Worm (Caenorhabditis elegans) whole organism, L1 larva: Measurements from ENCODE around the gene cec-1.

Experiments
- Y116A8C.19 ChIP-seq: sonication (generic microtip); optimal IDR thresholded peaks from 2 replicates; lab custom pipeline; 2016; ENCODE audit warnings: missing compliant biosample characterization, missing genetic modification characterization, borderline replicate concordance
- aha-1 ChIP-seq: fragments of 150-350 bp; optimal IDR thresholded peaks from 2 replicates; lab custom pipeline; 2014; ENCODE audit warnings: missing biosample characterization, missing genetic modification characterization
- alr-1 ChIP-seq: fragments of 200-800 bp; sonication (Bioruptor generic); optimal IDR thresholded peaks from 2 replicates; lab custom pipeline; 2018; ENCODE audit warnings: borderline replicate concordance, mild to moderate bottlenecking, missing genetic modification characterization, missing compliant biosample characterization
- aly-2 ChIP-seq: fragments of 150-350 bp; optimal IDR thresholded peaks from 2 replicates; lab custom pipeline; 2014; ENCODE audit warnings: missing biosample characterization, missing genetic modification characterization
- ama-1 ChIP-seq: fragments of 150-350 bp; optimal IDR thresholded peaks from 2 replicates; lab custom pipeline; 2014
- blmp-1 ChIP-seq: fragments of 150-350 bp; optimal IDR thresholded peaks from 2 replicates; lab custom pipeline; 2014; ENCODE audit warnings: missing biosample characterization, missing genetic modification characterization
- ceh-63 ChIP-seq: fragments of 200-800 bp; sonication (Bioruptor generic); optimal IDR thresholded peaks from 2 replicates; lab custom pipeline; 2018; ENCODE audit warnings: mild to moderate bottlenecking, missing genetic modification characterization, missing compliant biosample characterization
- ceh-8 ChIP-seq: fragments of 200-800 bp; sonication (Bioruptor generic); optimal IDR thresholded peaks from 2 replicates; lab custom pipeline; 2018; ENCODE audit warnings: mild to moderate bottlenecking, missing genetic modification characterization, moderate library complexity, missing compliant biosample characterization
- ceh-82 ChIP-seq, 3 experiments: fragments of 150-350 bp in 1 of 3; sonication (generic microtip) in 2 of 3; optimal IDR thresholded peaks; 2 replicates each; lab custom pipeline; 2014 to 2017; ENCODE audit warnings: missing biosample characterization in 3 of 3, missing genetic modification characterization in 3 of 3
- dsc-1 ChIP-seq: sonication (generic microtip); optimal IDR thresholded peaks from 2 replicates; lab custom pipeline; 2016; ENCODE audit warnings: mild to moderate bottlenecking, missing genetic modification characterization, missing compliant biosample characterization
- efl-1 ChIP-seq, 4 experiments: fragments of 150-350 bp; optimal IDR thresholded peaks in 3 of 4; peaks in 1 of 4; 1 replicate in 1 of 4; 2 replicates in 3 of 4; lab custom pipeline; 2014; ENCODE audit warnings: missing biosample characterization in 2 of 4, missing genetic modification characterization in 2 of 4, missing genetic modification reagents in 2 of 4
- efl-3 ChIP-seq: fragments of 200-800 bp; sonication (Bioruptor generic); optimal IDR thresholded peaks from 2 replicates; lab custom pipeline; 2018; ENCODE audit warnings: mild to moderate bottlenecking, missing genetic modification characterization, missing compliant biosample characterization
- elt-3 ChIP-seq, 6 experiments: fragments of 150-350 bp in 1 of 6; sonication (generic microtip); optimal IDR thresholded peaks; 2 replicates each; lab custom pipeline; 2017 to 2018; ENCODE audit warnings: missing biosample characterization in 6 of 6, missing genetic modification characterization in 6 of 6, inconsistent platforms in 1 of 6
- ets-5 ChIP-seq: fragments of 200-800 bp; sonication (Bioruptor generic); IDR thresholded peaks from 2 replicates; pipeline ENCODE4 v1.3.6; 2022; ENCODE audit warnings: missing genetic modification characterization, missing compliant biosample characterization
- fkh-4 ChIP-seq: sonication (generic microtip); optimal IDR thresholded peaks from 2 replicates; lab custom pipeline; 2016; ENCODE audit warnings: missing compliant biosample characterization, missing genetic modification characterization, borderline replicate concordance
- fkh-8 ChIP-seq: sonication (generic microtip); optimal IDR thresholded peaks from 2 replicates; lab custom pipeline; 2016; ENCODE audit warnings: mild to moderate bottlenecking, missing genetic modification characterization, missing compliant biosample characterization
- grh-1 ChIP-seq: fragments of 200-800 bp; sonication (Bioruptor generic); IDR thresholded peaks from 2 replicates; pipeline ENCODE4 v1.3.6; 2022; ENCODE audit warnings: missing genetic modification reagents, missing genetic modification characterization, missing compliant biosample characterization
- hlh-17 ChIP-seq: fragments of 200-800 bp; sonication (Bioruptor generic); optimal IDR thresholded peaks from 2 replicates; lab custom pipeline; 2018; ENCODE audit warnings: missing genetic modification characterization, mild to moderate bottlenecking, missing compliant biosample characterization, moderate library complexity, borderline replicate concordance
- hpl-2 ChIP-seq: fragments of 150-350 bp; optimal IDR thresholded peaks from 2 replicates; lab custom pipeline; 2014; ENCODE audit warnings: missing biosample characterization, missing genetic modification reagents, missing genetic modification characterization
- irx-1 ChIP-seq: sonication (generic microtip); optimal IDR thresholded peaks from 2 replicates; lab custom pipeline; 2016; ENCODE audit warnings: missing genetic modification characterization, missing compliant biosample characterization
- isw-1 ChIP-seq: fragments of 200-800 bp; sonication (Bioruptor generic); IDR thresholded peaks from 2 replicates; pipeline ENCODE4 v1.3.6; 2022; ENCODE audit warnings: missing genetic modification characterization, missing compliant biosample characterization
- lin-13 ChIP-seq: fragments of 150-350 bp; optimal IDR thresholded peaks from 2 replicates; lab custom pipeline; 2014; ENCODE audit warnings: missing biosample characterization, missing genetic modification reagents, missing genetic modification characterization
- lin-14 ChIP-seq: fragments of 200-800 bp; sonication (Bioruptor generic); optimal IDR thresholded peaks from 2 replicates; lab custom pipeline; 2018; ENCODE audit warnings: mild to moderate bottlenecking, missing genetic modification characterization, moderate library complexity, missing compliant biosample characterization
- lin-15B ChIP-seq: fragments of 150-350 bp; sonication (generic microtip); optimal IDR thresholded peaks from 3 replicates; lab custom pipeline; 2014; ENCODE audit warnings: missing biosample characterization, missing genetic modification characterization
- lin-35 ChIP-seq, 2 experiments: fragments of 150-350 bp; optimal IDR thresholded peaks; 2 replicates each; lab custom pipeline; 2014; ENCODE audit warnings: missing biosample characterization in 2 of 2, missing genetic modification characterization in 2 of 2, missing genetic modification reagents in 2 of 2
- mdl-1 ChIP-seq, 2 experiments: fragments of 150-350 bp; optimal IDR thresholded peaks; 2 replicates each; lab custom pipeline; 2014 to 2017; ENCODE audit warnings: missing biosample characterization in 2 of 2, missing genetic modification characterization in 2 of 2, inconsistent platforms in 1 of 2
- nhr-11 ChIP-seq: fragments of 150-350 bp; optimal IDR thresholded peaks from 2 replicates; lab custom pipeline; 2014; ENCODE audit warnings: missing biosample characterization, missing genetic modification characterization
- nhr-12 ChIP-seq: sonication (generic microtip); optimal IDR thresholded peaks from 2 replicates; lab custom pipeline; 2017; ENCODE audit warnings: missing biosample characterization, missing genetic modification characterization
- nhr-71 ChIP-seq: sonication (generic microtip); optimal IDR thresholded peaks from 2 replicates; lab custom pipeline; 2016; ENCODE audit warnings: mild to moderate bottlenecking, missing genetic modification characterization, moderate library complexity, missing compliant biosample characterization
- nhr-77 ChIP-seq: fragments of 150-350 bp; optimal IDR thresholded peaks from 2 replicates; lab custom pipeline; 2014; ENCODE audit warnings: missing biosample characterization, missing genetic modification characterization
- nhr-84 ChIP-seq: sonication (generic microtip); optimal IDR thresholded peaks from 2 replicates; lab custom pipeline; 2017; ENCODE audit warnings: missing biosample characterization, missing genetic modification characterization
- nhr-85 ChIP-seq: sonication (generic microtip); peaks from one replicate; lab custom pipeline; 2016; ENCODE audit warnings: missing genetic modification characterization, inconsistent platforms, missing compliant biosample characterization
- nhr-90 ChIP-seq: sonication (generic microtip); optimal IDR thresholded peaks from 2 replicates; lab custom pipeline; 2016; ENCODE audit warnings: mild to moderate bottlenecking, missing genetic modification characterization, missing compliant biosample characterization; ENCODE audit not compliant: poor library complexity
- rnt-1 ChIP-seq: sonication (generic microtip); optimal IDR thresholded peaks from 2 replicates; lab custom pipeline; 2016; ENCODE audit warnings: mild to moderate bottlenecking, missing genetic modification characterization, moderate library complexity, missing compliant biosample characterization
- snpc-4 ChIP-seq: fragments of 150-350 bp; optimal IDR thresholded peaks from 2 replicates; lab custom pipeline; 2014; ENCODE audit warnings: missing biosample characterization, missing genetic modification characterization
- sptf-1 ChIP-seq: fragments of 150-350 bp; optimal IDR thresholded peaks from 2 replicates; lab custom pipeline; 2014; ENCODE audit warnings: missing biosample characterization, missing genetic modification characterization
- swsn-7 ChIP-seq: sonication (generic microtip); optimal IDR thresholded peaks from 2 replicates; lab custom pipeline; 2016; ENCODE audit warnings: missing genetic modification characterization, missing compliant biosample characterization
- tbx-2 ChIP-seq: sonication (generic microtip); optimal IDR thresholded peaks from 2 replicates; lab custom pipeline; 2016; ENCODE audit warnings: missing genetic modification characterization, missing compliant biosample characterization
- unc-130 ChIP-seq: fragments of 150-350 bp; optimal IDR thresholded peaks from 2 replicates; lab custom pipeline; 2017; ENCODE audit warnings: missing biosample characterization, missing genetic modification characterization, inconsistent platforms
- unc-30 ChIP-seq: sonication (generic microtip); optimal IDR thresholded peaks from 2 replicates; lab custom pipeline; 2017; ENCODE audit warnings: missing biosample characterization, missing genetic modification characterization
- unc-62 ChIP-seq: fragments of 150-350 bp; optimal IDR thresholded peaks from 2 replicates; lab custom pipeline; 2014; ENCODE audit warnings: missing biosample characterization, missing genetic modification reagents, missing genetic modification characterization
- unc-86 ChIP-seq: sonication (generic microtip); optimal IDR thresholded peaks from 2 replicates; lab custom pipeline; 2016; ENCODE audit warnings: missing genetic modification characterization, missing compliant biosample characterization
- unc-98 ChIP-seq: fragments of 200-800 bp; sonication (Bioruptor generic); IDR thresholded peaks from 2 replicates; pipeline ENCODE4 v1.3.6; 2022; ENCODE audit warnings: missing genetic modification characterization, missing compliant biosample characterization
- vab-15 ChIP-seq: sonication (generic microtip); optimal IDR thresholded peaks from 2 replicates; lab custom pipeline; 2017; ENCODE audit warnings: missing genotype, mild to moderate bottlenecking, missing genetic modification characterization, missing compliant biosample characterization
- xbp-1 ChIP-seq: sonication (generic microtip); optimal IDR thresholded peaks from 2 replicates; lab custom pipeline; 2016; ENCODE audit warnings: missing genetic modification characterization, missing compliant biosample characterization
- zip-4 ChIP-seq: fragments of 200-800 bp; sonication (Bioruptor generic); optimal IDR thresholded peaks from 2 replicates; lab custom pipeline; 2018; ENCODE audit warnings: mild to moderate bottlenecking, missing genetic modification characterization, moderate library complexity, missing compliant biosample characterization
- ztf-11 ChIP-seq, 2 experiments: sonication (generic microtip); optimal IDR thresholded peaks; 2 replicates each; lab custom pipeline; 2016 to 2017; ENCODE audit warnings: missing genetic modification characterization in 2 of 2, missing biosample characterization in 1 of 2, missing compliant biosample characterization in 1 of 2

Gene cec-1

ce11 chrIII:8432143-8432542 lies 6.0 kb downstream of the cec-1 start, which contains the start of gene ZK1236.5 (continued):
- no peak for TF ChIP-seq efl-3
- peak; percentile 18 for TF ChIP-seq swsn-7 (tag; lab: Kevin White, UChicago)
- TF ChIP-seq irx-1 (tag; lab: Kevin White, UChicago) = no peak
- TF ChIP-seq nhr-77 (tag; lab: Kevin White, UChicago) = no peak
- TF ChIP-seq aly-2 = peak; percentile 49
- TF ChIP-seq ztf-11 (tag; optimal IDR thresholded peaks at IDR 0.05; lab: Kevin White, UChicago) = no peak
- peak; percentile 39 for TF ChIP-seq nhr-85
- TF ChIP-seq efl-1 (optimal IDR thresholded peaks at IDR 0.05; lab: Kevin White, UChicago) = peak; percentile 47 to 59
- TF ChIP-seq efl-1 (GFP tag; optimal IDR thresholded peaks at IDR 0.05 in 1 of 2; lab: Kevin White, UChicago) = peak; percentile 48 to 94
- no peak for TF ChIP-seq lin-13 (GFP tag; lab: Kevin White, UChicago)
- no peak for TF ChIP-seq lin-14
- no peak for TF ChIP-seq nhr-90 (tag; lab: Kevin White, UChicago)
- no peak for TF ChIP-seq dsc-1 (tag; lab: Kevin White, UChicago)
- TF ChIP-seq blmp-1 (tag; lab: Kevin White, UChicago) = peak; percentile 62
- peak; percentile 11 for TF ChIP-seq tbx-2 (tag; lab: Kevin White, UChicago)
- TF ChIP-seq xbp-1 = peak; percentile 39
- peak; percentile 43 to 67 for TF ChIP-seq lin-35 (GFP tag; optimal IDR thresholded peaks at IDR 0.05; lab: Kevin White, UChicago)
- no peak for TF ChIP-seq ama-1 (lab: Kevin White, UChicago)
- TF ChIP-seq isw-1 = 0 out of 2 replicates have a peak, but pooled peaks have one; percentile 13
- no peak for TF ChIP-seq ceh-63 (GFP tag; lab: Kevin White, UChicago)
- TF ChIP-seq nhr-12 (tag; lab: Kevin White, UChicago) = no peak
- no peak for TF ChIP-seq hlh-17
- TF ChIP-seq nhr-71 (tag; lab: Kevin White, UChicago) = peak; percentile 45
- TF ChIP-seq ets-5 (GFP tag; lab: Robert Waterston, UW) = no peak
- no peak for TF ChIP-seq ceh-8
- no peak for TF ChIP-seq grh-1 (GFP tag; lab: Robert Waterston, UW)
- TF ChIP-seq zip-4 = no peak
- no peak for TF ChIP-seq nhr-84 (tag; lab: Kevin White, UChicago)
- TF ChIP-seq aha-1 (tag; lab: Kevin White, UChicago) = no peak
- TF ChIP-seq alr-1 (tag; lab: Kevin White, UChicago) = no peak
- TF ChIP-seq unc-86 (tag; lab: Kevin White, UChicago) = no peak
- TF ChIP-seq unc-62 (GFP tag; lab: Kevin White, UChicago) = no peak
- peak in 1 of 3 experiments; percentile 26 for TF ChIP-seq ceh-82 (tag; optimal IDR thresholded peaks at IDR 0.05; lab: Kevin White, UChicago)
- TF ChIP-seq rnt-1 (tag; lab: Kevin White, UChicago) = peak; percentile 12
- TF ChIP-seq lin-15B (tag; lab: Kevin White, UChicago) = no peak
- TF ChIP-seq unc-98 (GFP tag; lab: Robert Waterston, UW) = no peak
- TF ChIP-seq mdl-1 (tag; optimal IDR thresholded peaks at IDR 0.05; lab: Kevin White, UChicago) = no peak
- TF ChIP-seq unc-30 (tag; lab: Kevin White, UChicago) = no peak
- no peak for TF ChIP-seq elt-3 (tag; optimal IDR thresholded peaks at IDR 0.05; lab: Kevin White, UChicago)
- no peak for TF ChIP-seq unc-130 (tag; lab: Kevin White, UChicago)
- TF ChIP-seq fkh-8 (tag; lab: Kevin White, UChicago) = peak; percentile 28
- no peak for TF ChIP-seq nhr-11 (tag; lab: Kevin White, UChicago)
- TF ChIP-seq sptf-1 = no peak
- TF ChIP-seq hpl-2 (GFP tag; lab: Kevin White, UChicago) = no peak
- no peak for TF ChIP-seq Y116A8C.19 (tag; lab: Kevin White, UChicago)
- no peak for TF ChIP-seq snpc-4
- TF ChIP-seq fkh-4 (tag; lab: Kevin White, UChicago) = no peak
- TF ChIP-seq vab-15 (tag; lab: Kevin White, UChicago) = no peak
